Fruit fly (Drosophila melanogaster): ENCODE results near the gene CG32756.
A peak's percentile ranks its signal among the peaks of the same experiment; 100 is the strongest.

The CG32756 gene

DNA sequence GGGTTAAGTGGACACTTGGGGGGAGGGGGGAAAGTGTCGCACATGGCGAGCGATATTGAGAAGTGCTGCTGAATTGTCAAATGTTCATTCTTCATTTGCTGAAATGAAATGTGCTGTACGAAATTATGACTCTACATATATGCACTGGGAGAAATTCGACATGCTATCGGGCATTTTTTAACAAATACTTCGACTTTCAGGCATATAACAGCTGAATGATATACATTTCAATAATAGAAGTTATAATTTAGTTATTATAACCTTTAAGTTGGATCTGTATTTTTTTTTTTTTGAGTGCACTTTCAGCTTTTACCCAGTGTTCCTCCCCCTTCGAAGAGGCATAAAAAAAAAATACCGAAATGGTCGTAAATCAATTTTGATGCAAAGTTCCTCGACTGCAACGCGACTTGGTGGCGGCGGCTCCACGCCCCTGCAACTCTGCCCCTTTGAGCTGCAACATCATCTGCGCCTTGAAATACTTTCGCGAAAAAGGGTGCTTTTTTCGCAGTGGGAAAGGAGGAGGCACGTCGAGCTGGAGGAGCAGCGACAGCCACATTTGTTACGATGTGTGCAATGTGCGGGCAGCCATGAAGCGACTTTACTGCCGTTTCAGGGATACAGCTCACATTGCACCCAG is 28.0 kb downstream of the CG32756 start:
- TF ChIP-seq CTCF (optimal IDR thresholded peaks at IDR 0.05) (no peak), CG8478 (optimal IDR thresholded peaks at IDR 0.05) (no peak)

DNA sequence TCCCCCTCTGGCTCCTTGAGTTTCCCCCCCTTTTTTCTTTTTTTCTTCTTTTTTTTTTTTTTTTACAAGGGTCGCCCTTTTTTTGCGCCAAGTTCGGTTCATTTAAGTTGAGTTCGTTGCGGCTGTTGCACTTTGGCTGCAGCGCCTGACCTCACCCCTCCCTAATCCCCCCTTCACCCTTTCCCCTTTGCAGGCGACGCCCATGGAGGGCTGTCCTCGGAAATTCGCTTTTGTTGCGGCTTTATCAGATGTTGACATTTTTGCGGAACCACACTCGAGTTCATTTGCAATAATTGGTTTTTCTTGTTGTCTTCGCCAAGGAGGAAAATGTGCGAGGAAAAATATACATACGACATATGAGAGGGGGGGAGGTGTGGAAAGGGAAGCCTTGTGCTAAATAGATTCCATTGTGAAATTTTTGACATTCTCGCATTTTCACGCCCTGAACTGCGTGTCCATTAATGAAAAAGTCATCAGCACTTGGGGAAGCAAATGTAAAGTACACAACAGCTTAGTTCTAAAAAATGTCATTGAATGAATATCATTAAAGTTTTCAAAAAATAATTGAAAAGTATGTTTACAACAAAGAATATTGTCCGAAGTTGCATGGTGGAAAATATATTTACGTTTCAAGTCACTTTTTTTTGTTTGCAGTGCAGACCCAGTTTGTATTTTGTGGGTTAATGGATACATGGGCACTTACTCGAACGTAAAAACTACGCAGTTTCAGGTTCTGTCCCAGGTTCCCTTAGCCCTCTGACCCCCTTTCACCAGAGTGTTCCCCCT is 29.1 kb downstream of the CG32756 start:
- TF ChIP-seq CG8478 (optimal IDR thresholded peaks at IDR 0.05): no peak
- TF ChIP-seq CTCF (optimal IDR thresholded peaks at IDR 0.05): no peak

dm6 chrX:5977113-5977512 is 31.6 kb downstream of the CG32756 start:
- TF ChIP-seq CG8478 (optimal IDR thresholded peaks at IDR 0.05): no peak
- no peak for TF ChIP-seq CTCF (optimal IDR thresholded peaks at IDR 0.05)

DNA sequence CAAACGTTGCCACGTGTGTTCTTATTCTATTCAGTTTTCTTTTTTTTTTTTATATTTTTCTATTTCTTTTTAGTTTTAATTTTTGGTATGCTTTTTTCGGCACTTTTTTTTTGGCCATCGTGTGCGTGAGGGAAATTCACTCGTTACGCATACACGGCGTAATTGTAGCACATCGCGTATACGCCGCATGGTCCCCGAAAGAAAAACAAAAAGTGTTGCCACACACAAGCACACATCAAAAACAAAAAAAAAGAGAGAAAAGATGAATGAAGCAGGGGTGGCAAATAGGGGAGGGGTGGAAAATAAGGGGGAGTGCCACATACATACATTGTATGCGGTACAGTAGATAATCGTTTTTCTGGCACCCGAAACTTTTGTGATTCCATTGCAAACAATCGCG is 32.3 kb downstream of the CG32756 start:
- TF ChIP-seq CTCF (optimal IDR thresholded peaks at IDR 0.05) (no peak), CG8478 (optimal IDR thresholded peaks at IDR 0.05) (no peak)

DNA sequence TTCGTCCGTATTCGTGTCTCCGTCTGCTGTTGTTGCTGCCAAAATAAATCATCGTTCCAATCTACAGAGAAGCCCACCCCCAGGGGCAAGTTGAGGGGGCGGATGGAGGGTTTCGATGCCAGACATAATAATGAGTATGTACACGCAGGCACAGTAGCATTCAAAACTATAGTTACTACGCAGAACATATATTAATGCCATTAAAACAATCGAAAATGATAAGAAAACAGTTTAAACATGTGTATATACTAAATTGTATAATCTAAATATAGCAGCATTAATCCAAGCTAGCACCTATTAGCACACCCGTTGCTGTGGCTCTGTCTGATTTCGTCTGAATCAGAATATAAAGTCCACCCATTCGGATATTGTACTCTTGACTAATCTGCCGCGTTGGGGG is 35.4 kb downstream of the CG32756 start:
- no peak for TF ChIP-seq CG8478 (optimal IDR thresholded peaks at IDR 0.05)
- TF ChIP-seq CTCF (optimal IDR thresholded peaks at IDR 0.05): no peak

- TF ChIP-seq CTCF (optimal IDR thresholded peaks at IDR 0.05): no peak
- TF ChIP-seq CG8478 (optimal IDR thresholded peaks at IDR 0.05): no peak
Observed at dm6 chrX:5981410-5981809, 35.9 kb downstream of the CG32756 start.

DNA sequence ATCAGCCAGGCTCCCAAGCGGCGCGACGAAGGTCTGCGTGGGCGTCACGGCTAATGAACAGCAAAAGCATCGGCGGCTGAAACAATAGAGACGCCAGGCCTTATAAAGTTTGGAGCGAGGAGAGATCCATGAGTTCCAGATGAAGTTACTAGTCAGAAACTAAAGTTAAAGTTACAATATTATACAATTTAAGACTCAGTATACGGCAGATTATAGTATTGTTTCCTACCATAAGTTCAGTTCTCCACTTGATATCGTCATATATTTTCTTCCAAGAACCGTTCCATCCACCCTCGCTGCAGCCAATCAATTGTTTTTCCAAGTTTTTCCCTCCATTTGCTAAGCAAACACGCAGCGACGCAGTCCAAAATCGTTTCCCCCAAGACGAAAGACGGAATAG is 37.9 kb downstream of the CG32756 start:
- no peak for TF ChIP-seq CTCF (optimal IDR thresholded peaks at IDR 0.05)
- TF ChIP-seq CG8478 (optimal IDR thresholded peaks at IDR 0.05): no peak

DNA sequence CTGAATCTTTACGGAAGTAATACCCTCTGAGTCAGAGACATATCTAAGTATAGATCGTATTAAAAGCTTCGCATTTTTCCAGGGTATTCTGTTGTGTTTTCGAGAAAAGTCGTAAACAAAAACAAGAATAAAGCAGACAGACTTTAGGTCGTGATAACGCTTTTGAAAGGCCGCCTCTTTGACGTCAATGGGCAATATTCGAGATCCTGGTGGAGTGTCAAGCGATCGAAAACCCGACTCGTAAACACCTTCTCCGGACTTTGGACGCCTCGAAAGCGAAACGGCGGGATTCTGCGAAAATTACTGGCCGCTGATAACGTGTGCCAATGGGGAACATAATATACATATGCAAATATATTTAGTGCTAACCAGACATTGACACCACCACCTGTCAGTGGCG is 41.9 kb downstream of the CG32756 start:
- TF ChIP-seq CTCF (optimal IDR thresholded peaks at IDR 0.05) (no peak), CG8478 (optimal IDR thresholded peaks at IDR 0.05) (no peak)

DNA sequence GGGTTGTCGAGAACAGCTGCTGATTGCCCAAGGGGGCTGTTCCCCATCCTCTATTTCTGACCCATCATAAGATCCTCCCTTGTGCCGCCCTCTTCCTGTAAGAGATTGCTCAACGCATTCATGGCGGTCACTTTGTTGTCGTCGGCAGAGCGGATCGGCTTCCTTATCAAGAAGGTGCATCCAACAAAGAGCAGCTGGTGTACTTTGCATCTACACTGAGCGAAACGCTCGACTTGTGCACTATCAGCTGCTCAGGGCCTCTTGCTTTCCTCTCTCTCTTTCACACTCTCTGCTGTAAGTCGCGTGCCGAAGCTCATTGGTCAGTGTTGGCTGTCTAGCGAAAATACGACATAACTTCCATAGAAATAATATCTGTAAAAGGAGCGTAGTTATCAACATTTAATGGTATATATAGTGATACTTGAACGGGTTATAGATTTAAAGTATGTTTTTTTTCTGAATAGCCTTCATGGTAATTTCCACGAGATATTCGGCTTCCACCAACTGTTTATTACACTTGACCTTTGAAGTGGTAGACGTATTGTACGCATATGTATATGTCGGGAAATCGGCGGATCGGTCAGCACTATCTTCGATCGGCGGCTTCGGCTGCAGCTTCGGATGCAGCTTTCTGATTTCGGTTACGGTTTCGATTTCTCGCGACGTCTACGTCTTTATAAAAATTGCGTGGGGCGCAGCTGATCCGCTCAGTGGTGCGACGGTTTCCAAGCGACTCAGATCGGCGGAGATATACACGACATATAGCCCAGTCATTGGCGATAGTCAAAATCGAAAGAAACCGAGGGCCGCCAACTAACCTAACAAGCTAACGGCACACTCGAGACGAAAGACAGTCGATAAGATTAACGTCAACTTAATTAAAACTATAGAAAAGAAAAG is 42.9 kb downstream of the CG32756 start, which contains the start of gene CG5966:
TSS of gene CG5966 (plus strand) at position 704 of the 900 bp plus-strand sequence.
- no peak for TF ChIP-seq CG8478 (optimal IDR thresholded peaks at IDR 0.05)
- TF ChIP-seq CTCF (optimal IDR thresholded peaks at IDR 0.05): no peak

dm6 chrX:5989368-5989767 is 43.9 kb downstream of the CG32756 start:
- TF ChIP-seq CG8478 (optimal IDR thresholded peaks at IDR 0.05) (no peak), CTCF (optimal IDR thresholded peaks at IDR 0.05) (no peak)

DNA sequence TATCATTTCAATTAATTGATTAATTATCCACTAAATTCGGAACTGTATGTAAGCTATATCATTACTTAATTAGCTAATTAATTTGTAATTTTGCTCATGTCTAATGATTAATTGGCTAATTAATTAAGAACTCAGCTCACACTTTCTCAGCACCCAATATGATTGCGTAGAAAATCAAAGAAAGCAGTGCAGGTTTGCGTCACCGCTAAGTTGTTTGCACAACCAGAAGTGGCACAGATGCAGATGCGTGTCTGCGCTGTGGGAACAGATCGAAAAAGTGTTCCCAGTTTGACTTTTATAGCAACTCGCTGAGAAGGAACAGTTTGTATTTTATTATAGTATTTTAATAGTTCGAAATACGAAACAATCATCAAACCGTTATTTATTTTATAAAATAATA is 46.7 kb downstream of the CG32756 start:
- TF ChIP-seq CG8478 (optimal IDR thresholded peaks at IDR 0.05): no peak
- peak; percentile 69 to 80 for TF ChIP-seq CTCF (optimal IDR thresholded peaks at IDR 0.05)

DNA sequence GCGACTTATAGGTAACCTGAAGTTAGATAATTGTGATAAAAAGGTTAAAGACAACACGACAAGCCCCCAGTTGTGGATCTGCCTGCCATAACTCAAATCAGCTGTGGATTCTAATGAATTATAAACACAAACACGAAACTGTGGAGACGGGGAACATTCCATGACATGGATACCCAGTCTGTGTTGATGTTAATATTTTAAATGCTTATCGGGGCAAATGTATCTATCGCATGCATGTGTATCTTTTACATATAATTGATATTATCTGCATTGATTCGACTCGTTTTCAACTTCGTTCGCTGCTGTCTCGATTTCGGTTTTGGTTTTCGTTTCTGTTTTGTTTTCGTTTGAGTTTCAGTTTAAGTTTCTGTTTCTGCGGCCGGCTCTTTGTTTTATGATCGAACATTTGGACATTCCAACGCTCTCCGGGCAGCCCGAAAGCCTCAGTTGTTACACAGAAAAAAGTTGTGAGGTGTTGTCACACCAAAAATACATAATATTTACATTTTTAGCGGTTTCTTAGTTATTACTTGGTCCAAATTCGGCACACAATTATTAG is 47.4 kb downstream of the CG32756 start:
- TF ChIP-seq CG8478 (optimal IDR thresholded peaks at IDR 0.05): no peak
- no peak for TF ChIP-seq CTCF (optimal IDR thresholded peaks at IDR 0.05)

DNA sequence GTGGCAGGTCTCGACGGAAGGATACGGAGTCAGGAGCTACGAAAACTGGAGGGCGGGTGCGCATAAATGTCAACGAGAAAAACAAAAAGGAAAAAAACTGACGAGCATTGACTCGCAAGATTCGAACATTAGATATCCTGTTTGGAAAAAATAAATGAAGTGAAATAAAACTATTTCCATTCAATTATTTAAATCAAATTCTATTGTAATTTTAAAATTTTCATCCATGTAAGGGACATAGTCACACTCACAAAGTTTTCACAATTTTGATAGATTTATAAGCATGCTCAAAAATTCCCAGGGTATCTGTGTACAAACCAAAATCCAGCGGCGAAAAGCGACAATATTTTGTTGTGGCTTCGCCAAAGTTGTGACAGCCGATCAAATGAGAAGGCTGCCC is 50.5 kb downstream of the CG32756 start:
- TF ChIP-seq CTCF (optimal IDR thresholded peaks at IDR 0.05) (no peak), CG8478 (optimal IDR thresholded peaks at IDR 0.05) (no peak)

dm6 chrX:5997931-5998330 is 52.4 kb downstream of the CG32756 start:
- no peak for TF ChIP-seq CG8478 (optimal IDR thresholded peaks at IDR 0.05)
- TF ChIP-seq CTCF (optimal IDR thresholded peaks at IDR 0.05): no peak
